Worm (Caenorhabditis elegans) whole organism, L2 larva: ENCODE measurements around the gene C05D12.2.

Experiments used
- nhr-11 ChIP-seq: fragments of 150-350 bp; optimal IDR thresholded peaks from 2 replicates; lab custom pipeline; 2014; ENCODE audit warnings: missing biosample characterization, missing genetic modification characterization
- nhr-237 ChIP-seq: fragments of 150-350 bp; optimal IDR thresholded peaks from 2 replicates; lab custom pipeline; 2014; ENCODE audit warnings: missing biosample characterization, missing genetic modification characterization
- peb-1 ChIP-seq: fragments of 150-350 bp; optimal IDR thresholded peaks from 2 replicates; lab custom pipeline; 2014; ENCODE audit warnings: missing biosample characterization, missing genetic modification characterization
- unc-55 ChIP-seq: fragments of 150-350 bp; sonication (generic microtip); optimal IDR thresholded peaks from 3 replicates; lab custom pipeline; 2014; ENCODE audit warnings: missing biosample characterization, missing genetic modification reagents, missing genetic modification characterization
- unc-62 ChIP-seq: fragments of 150-350 bp; optimal IDR thresholded peaks from 2 replicates; lab custom pipeline; 2014; ENCODE audit warnings: missing biosample characterization, missing genetic modification reagents, missing genetic modification characterization

DNA sequence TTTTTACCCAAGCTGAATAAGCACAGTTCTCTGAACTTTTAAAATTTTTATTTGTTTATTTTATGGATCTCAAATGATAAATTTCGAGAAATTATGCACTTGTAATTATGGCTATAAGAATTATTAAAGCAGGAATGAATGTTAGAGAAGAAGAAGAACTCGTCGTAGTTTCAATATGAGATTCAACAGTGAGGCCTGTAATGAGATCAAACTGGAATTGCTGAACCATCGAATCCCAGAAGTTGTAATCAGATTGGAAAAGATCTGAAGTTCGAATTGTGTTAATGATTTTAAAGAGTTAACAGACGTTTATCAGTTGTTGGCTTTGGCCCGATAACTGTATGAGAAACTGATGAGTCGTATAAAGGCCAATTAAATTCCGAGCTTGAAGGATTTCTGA, 37.6 kb downstream of the C05D12.2 start:
- TF ChIP-seq nhr-11: no peak
- no peak for TF ChIP-seq peb-1 (tag; lab: Kevin White, UChicago)
- TF ChIP-seq unc-62: no peak
- TF ChIP-seq unc-55 (GFP tag; lab: Kevin White, UChicago): no peak
- no peak for TF ChIP-seq nhr-237 (tag; lab: Kevin White, UChicago)
